Fruit fly (Drosophila melanogaster) whole organism, embryonic: Measurements from ENCODE around the gene CG4854.

ENCODE experiments used
- Aef1 ChIP-seq: fragments of 200-800 bp; sonication (Bioruptor generic); IDR thresholded peaks from 3 replicates; pipeline ENCODE4 v1.3.6; 2022; ENCODE audit warnings: missing biosample characterization, missing genetic modification characterization
- BEAF-32 ChIP-seq: fragments of 200-800 bp; sonication (Bioruptor generic); optimal IDR thresholded peaks from 3 replicates; lab custom pipeline; 2017; ENCODE audit warnings: missing biosample characterization, missing genetic modification characterization, mild to moderate bottlenecking, moderate library complexity, missing genetic modification reagents
- CG10366 ChIP-seq: fragments of 200-800 bp; sonication (Bioruptor generic); IDR thresholded peaks from 2 replicates; pipeline ENCODE4 v1.3.6; 2022; ENCODE audit warnings: missing biosample characterization, missing genetic modification characterization
- CG10654 ChIP-seq: fragments of 200-800 bp; sonication (Bioruptor generic); optimal IDR thresholded peaks from 2 replicates; lab custom pipeline; 2016; ENCODE audit warnings: missing biosample characterization, missing genetic modification characterization
- CG11093 ChIP-seq: fragments of 200-800 bp; sonication (Bioruptor generic); IDR thresholded peaks from 3 replicates; pipeline ENCODE4 v1.3.6; 2022; ENCODE audit warnings: missing biosample characterization, missing genetic modification characterization
- CG12744 ChIP-seq: fragments of 200-800 bp; sonication (Bioruptor generic); optimal IDR thresholded peaks from 2 replicates; lab custom pipeline; 2016; ENCODE audit warnings: missing biosample characterization, missing genetic modification characterization
- CG12769 ChIP-seq: fragments of 200-800 bp; sonication (Bioruptor generic); optimal IDR thresholded peaks from 2 replicates; lab custom pipeline; 2019; ENCODE audit warnings: missing biosample characterization, mild to moderate bottlenecking, missing genetic modification characterization, moderate library complexity
- CG14014 ChIP-seq: fragments of 200-800 bp; sonication (Bioruptor generic); IDR thresholded peaks from 2 replicates; pipeline ENCODE4 v1.3.6; 2022; ENCODE audit warnings: missing biosample characterization, missing genetic modification characterization
- CG14965 ChIP-seq: fragments of 200-800 bp; sonication (Bioruptor generic); optimal IDR thresholded peaks from 2 replicates; lab custom pipeline; 2016; ENCODE audit warnings: missing biosample characterization, missing genetic modification characterization, borderline replicate concordance
- CG15073 ChIP-seq: fragments of 200-800 bp; sonication (Bioruptor generic); optimal IDR thresholded peaks from 2 replicates; lab custom pipeline; 2016; ENCODE audit warnings: missing biosample characterization, missing genetic modification characterization
- CG2712 ChIP-seq: fragments of 200-800 bp; optimal IDR thresholded peaks from 3 replicates; lab custom pipeline; 2019; ENCODE audit warnings: missing biosample characterization, mild to moderate bottlenecking, missing genetic modification characterization, moderate library complexity
- CG3065 ChIP-seq: fragments of 200-800 bp; sonication (Bioruptor generic); optimal IDR thresholded peaks from 2 replicates; lab custom pipeline; 2016; ENCODE audit warnings: missing biosample characterization, missing genetic modification characterization
- CG3281 ChIP-seq: fragments of 200-800 bp; sonication (Bioruptor generic); optimal IDR thresholded peaks from 3 replicates; lab custom pipeline; 2017; ENCODE audit warnings: missing biosample characterization, mild to moderate bottlenecking, missing genetic modification characterization
- CG3847 ChIP-seq: fragments of 200-800 bp; sonication (Bioruptor generic); IDR thresholded peaks from 2 replicates; pipeline ENCODE4 v1.3.6; 2022; ENCODE audit warnings: missing biosample characterization, missing genetic modification characterization
- CG6175 ChIP-seq: fragments of 200-800 bp; sonication (Bioruptor generic); IDR thresholded peaks from 3 replicates; pipeline ENCODE4 v1.3.6; 2022; ENCODE audit warnings: missing biosample characterization, missing genetic modification characterization
- CG6683 ChIP-seq: fragments of 200-800 bp; sonication (Bioruptor generic); optimal IDR thresholded peaks from 2 replicates; lab custom pipeline; 2017; ENCODE audit warnings: missing biosample characterization, mild to moderate bottlenecking, missing genetic modification characterization, missing genetic modification reagents
- CG7786 ChIP-seq: fragments of 200-800 bp; sonication (Bioruptor generic); optimal IDR thresholded peaks from 2 replicates; lab custom pipeline; 2016; ENCODE audit warnings: missing biosample characterization, missing genetic modification characterization
- D19A ChIP-seq: fragments of 200-800 bp; optimal IDR thresholded peaks from 3 replicates; lab custom pipeline; 2019; ENCODE audit warnings: missing biosample characterization, mild to moderate bottlenecking, missing genetic modification characterization, moderate library complexity
- Dbx ChIP-seq: fragments of 200-800 bp; sonication (Bioruptor generic); IDR thresholded peaks from 3 replicates; pipeline ENCODE4 v1.3.6; 2022; ENCODE audit warnings: missing biosample characterization, missing genetic modification characterization
- Dfd ChIP-seq, 2 experiments: fragments of >200 bp; optimal IDR thresholded peaks; 2 replicates each; lab custom pipeline; 2017; ENCODE audit warnings: missing biosample characterization in 2 of 2, missing genetic modification characterization in 2 of 2
- Drgx ChIP-seq: fragments of 200-800 bp; sonication (Bioruptor generic); IDR thresholded peaks from 2 replicates; pipeline ENCODE4 v1.3.6; 2022; ENCODE audit warnings: missing biosample characterization, missing genetic modification characterization
- E2f1 ChIP-seq: fragments of 200-800 bp; sonication (Bioruptor generic); IDR thresholded peaks from 2 replicates; pipeline ENCODE4 v1.3.6; 2022; ENCODE audit warnings: missing biosample characterization, missing genetic modification characterization
- Jarid2 ChIP-seq: fragments of 200-800 bp; sonication (Bioruptor generic); optimal IDR thresholded peaks from 3 replicates; lab custom pipeline; 2017; ENCODE audit warnings: mild to moderate bottlenecking, missing biosample characterization, missing genetic modification reagents, missing genetic modification characterization
- Max ChIP-seq: fragments of 200-800 bp; sonication (Bioruptor generic); optimal IDR thresholded peaks from 2 replicates; lab custom pipeline; 2016; ENCODE audit warnings: missing biosample characterization, mild to moderate bottlenecking, missing genetic modification characterization
- Med ChIP-seq: fragments of 200-800 bp; sonication (Bioruptor generic); peaks from one replicate; lab custom pipeline; 2016; ENCODE audit warnings: missing biosample characterization, missing genetic modification characterization, mild to moderate bottlenecking, inconsistent platforms, moderate library complexity
- Neu2 ChIP-seq: fragments of 200-800 bp; sonication (Bioruptor generic); optimal IDR thresholded peaks from 3 replicates; lab custom pipeline; 2016; ENCODE audit warnings: missing biosample characterization, missing genetic modification characterization, borderline replicate concordance
- Oli ChIP-seq: fragments of 200-800 bp; sonication (Bioruptor generic); optimal IDR thresholded peaks from 2 replicates; lab custom pipeline; 2018; ENCODE audit warnings: missing biosample characterization, mild to moderate bottlenecking, missing genetic modification characterization, moderate library complexity
- Optix ChIP-seq: fragments of 200-800 bp; sonication (Bioruptor generic); IDR thresholded peaks from 3 replicates; pipeline ENCODE4 v1.3.6; 2022; ENCODE audit warnings: missing biosample characterization, missing genetic modification characterization
- Ptx1 ChIP-seq: fragments of 200-800 bp; sonication (Bioruptor generic); IDR thresholded peaks from 2 replicates; pipeline ENCODE4 v1.3.6; 2022; ENCODE audit warnings: missing biosample characterization, missing genetic modification characterization
- Stat92E ChIP-seq, 3 experiments: fragments of >200 bp in 2 of 3; fragments of 200-800 bp in 1 of 3; sonication (Bioruptor generic) in 1 of 3; optimal IDR thresholded peaks; 2 replicates each; lab custom pipeline; 2017 to 2019; ENCODE audit warnings: missing biosample characterization in 3 of 3, missing genetic modification characterization in 3 of 3, mild to moderate bottlenecking in 1 of 3, moderate library complexity in 1 of 3
- Tbp ChIP-seq: fragments of >200 bp; optimal IDR thresholded peaks from 2 replicates; lab custom pipeline; 2018; ENCODE audit warnings: missing biosample characterization, missing genetic modification characterization
- al ChIP-seq: fragments of 200-800 bp; sonication (Bioruptor generic); IDR thresholded peaks from 2 replicates; pipeline ENCODE4 v1.3.6; 2022; ENCODE audit warnings: missing biosample characterization, missing genetic modification characterization
- bsh ChIP-seq, 2 experiments: fragments of 200-800 bp; sonication (Bioruptor generic); optimal IDR thresholded peaks; 2 replicates each; lab custom pipeline; 2017 to 2018; ENCODE audit warnings: mild to moderate bottlenecking in 2 of 2, missing biosample characterization in 2 of 2, missing genetic modification characterization in 2 of 2, moderate library complexity in 1 of 2
- cwo ChIP-seq: fragments of 200-800 bp; sonication (Bioruptor generic); optimal IDR thresholded peaks from 3 replicates; lab custom pipeline; 2017; ENCODE audit warnings: missing biosample characterization, missing genetic modification characterization, mild to moderate bottlenecking, moderate library complexity, missing genetic modification reagents
- dm ChIP-seq: fragments of 200-800 bp; sonication (Bioruptor generic); optimal IDR thresholded peaks from 3 replicates; lab custom pipeline; 2016; ENCODE audit warnings: missing biosample characterization, missing genetic modification characterization
- dmrt11E ChIP-seq: fragments of 200-800 bp; sonication (Bioruptor generic); optimal IDR thresholded peaks from 3 replicates; lab custom pipeline; 2018; ENCODE audit warnings: missing biosample characterization, mild to moderate bottlenecking, missing genetic modification characterization, moderate library complexity
- fd96Cb ChIP-seq: fragments of 200-800 bp; sonication (Bioruptor generic); optimal IDR thresholded peaks from 2 replicates; lab custom pipeline; 2018; ENCODE audit warnings: missing biosample characterization, mild to moderate bottlenecking, missing genetic modification characterization, moderate library complexity
- gsb ChIP-seq: fragments of 200-800 bp; sonication (Bioruptor generic); IDR thresholded peaks from 2 replicates; pipeline ENCODE4 v1.3.6; 2022; ENCODE audit warnings: missing biosample characterization, missing genetic modification characterization
- h ChIP-seq: fragments of >200 bp; optimal IDR thresholded peaks from 2 replicates; lab custom pipeline; 2017
- her ChIP-seq: fragments of 200-800 bp; sonication (Bioruptor generic); optimal IDR thresholded peaks from 2 replicates; lab custom pipeline; 2016; ENCODE audit warnings: missing biosample characterization, missing genetic modification characterization
- nerfin-1 ChIP-seq: fragments of 200-800 bp; sonication (Bioruptor generic); optimal IDR thresholded peaks from 3 replicates; lab custom pipeline; 2019; ENCODE audit warnings: missing biosample characterization, mild to moderate bottlenecking, missing genetic modification characterization, moderate library complexity
- psq ChIP-seq: fragments of 200-800 bp; sonication (Bioruptor generic); optimal IDR thresholded peaks from 2 replicates; lab custom pipeline; 2017; ENCODE audit warnings: missing biosample characterization, missing genetic modification characterization
- pzg ChIP-seq: fragments of 200-800 bp; sonication (Bioruptor generic); optimal IDR thresholded peaks from 3 replicates; lab custom pipeline; 2018; ENCODE audit warnings: missing biosample characterization, mild to moderate bottlenecking, missing genetic modification characterization, moderate library complexity
- rib ChIP-seq: fragments of 200-800 bp; sonication (Bioruptor generic); IDR thresholded peaks from 2 replicates; pipeline ENCODE4 v1.3.6; 2022; ENCODE audit warnings: missing biosample characterization, missing genetic modification characterization
- salm ChIP-seq: fragments of 200-800 bp; sonication (Bioruptor generic); optimal IDR thresholded peaks from 2 replicates; lab custom pipeline; 2018; ENCODE audit warnings: missing biosample characterization, mild to moderate bottlenecking, missing genetic modification characterization
- sd ChIP-seq: fragments of 200-800 bp; sonication (Bioruptor generic); optimal IDR thresholded peaks from 3 replicates; lab custom pipeline; 2018; ENCODE audit warnings: missing biosample characterization, mild to moderate bottlenecking, missing genetic modification characterization, moderate library complexity
- sens-2 ChIP-seq: fragments of 200-800 bp; sonication (Bioruptor generic); IDR thresholded peaks from 2 replicates; pipeline ENCODE4 v1.3.6; 2022; ENCODE audit warnings: missing biosample characterization, missing genetic modification characterization
- sr ChIP-seq: fragments of 200-800 bp; sonication (Bioruptor generic); IDR thresholded peaks from 3 replicates; pipeline ENCODE4 v1.3.6; 2022; ENCODE audit warnings: missing biosample characterization, missing genetic modification characterization
- tin ChIP-seq: fragments of 200-800 bp; sonication (Bioruptor generic); optimal IDR thresholded peaks from 3 replicates; lab custom pipeline; 2016; ENCODE audit warnings: missing biosample characterization, missing genetic modification characterization
- wdn ChIP-seq: fragments of 200-800 bp; sonication (Bioruptor generic); IDR thresholded peaks from 2 replicates; pipeline ENCODE4 v1.3.6; 2022; ENCODE audit warnings: missing biosample characterization, missing genetic modification characterization
- zf30C ChIP-seq: fragments of 200-800 bp; sonication (Bioruptor generic); optimal IDR thresholded peaks from 3 replicates; lab custom pipeline; 2018; ENCODE audit warnings: missing biosample characterization, mild to moderate bottlenecking, missing genetic modification characterization

Gene CG4854

dm6 chr3R:20001595-20001997 is 26.3 kb upstream of the CG4854 start (continued):
- TF ChIP-seq CG14965 (no peak), psq (GFP tag; lab: Kevin White, UChicago) (no peak), Drgx (GFP tag; lab: Robert Waterston, UW) (no peak), Dbx (GFP tag; lab: Robert Waterston, UW) (no peak), h (lab: Kevin White, UChicago) (no peak), CG11093 (GFP tag; lab: Robert Waterston, UW) (no peak), CG3847 (no peak), dm (GFP tag; lab: Kevin White, UChicago) (no peak), wdn (GFP tag; lab: Robert Waterston, UW) (no peak), salm (tag; lab: Kevin White, UChicago) (no peak), Optix (GFP tag; lab: Robert Waterston, UW) (no peak), CG6683 (GFP tag; lab: Kevin White, UChicago) (no peak), CG2712 (tag; lab: Kevin White, UChicago) (peak; percentile 42), cwo (GFP tag; lab: Kevin White, UChicago) (no peak), her (GFP tag; lab: Kevin White, UChicago) (no peak)

dm6 chr3R:20004697-20005096 is 23.2 kb upstream of the CG4854 start:
- TF ChIP-seq sr (GFP tag; lab: Robert Waterston, UW) (peak; percentile 31; the same call in 1 of the 3 replicates), CG3065 (peak; percentile 15), Dfd (GFP tag; optimal IDR thresholded peaks at IDR 0.05; lab: Kevin White, UChicago) (no peak), al (GFP tag; lab: Robert Waterston, UW) (no peak), CG12744 (no peak), Max (no peak), CG15073 (GFP tag; lab: Kevin White, UChicago) (no peak), pzg (GFP tag; lab: Kevin White, UChicago) (no peak), Stat92E (GFP tag; optimal IDR thresholded peaks at IDR 0.05; lab: Kevin White, UChicago) (no peak), E2f1 (GFP tag; lab: Robert Waterston, UW) (no peak), CG12769 (tag; lab: Kevin White, UChicago) (peak; percentile 62), CG3847 (no peak), sens-2 (GFP tag; lab: Robert Waterston, UW) (no peak), Med (peak; percentile 79), zf30C (GFP tag; lab: Kevin White, UChicago) (no peak), tin (GFP tag; lab: Kevin White, UChicago) (no peak), CG6683 (GFP tag; lab: Kevin White, UChicago) (no peak), CG7786 (no peak), nerfin-1 (tag; lab: Kevin White, UChicago) (no peak), Aef1 (no peak), dmrt11E (tag; lab: Kevin White, UChicago) (no peak), Tbp (no peak), D19A (no peak), Neu2 (GFP tag; lab: Kevin White, UChicago) (no peak), rib (no peak), CG10366 (GFP tag; lab: Robert Waterston, UW) (no peak), CG6175 (no peak), CG14014 (no peak), CG10654 (GFP tag; lab: Kevin White, UChicago) (no peak), fd96Cb (tag; lab: Kevin White, UChicago) (no peak), her (GFP tag; lab: Kevin White, UChicago) (no peak), Ptx1 (GFP tag; lab: Robert Waterston, UW) (no peak), BEAF-32 (no peak), bsh (GFP tag; optimal IDR thresholded peaks at IDR 0.05; lab: Kevin White, UChicago) (no peak), sd (peak; percentile 69), Oli (tag; lab: Kevin White, UChicago) (no peak), cwo (GFP tag; lab: Kevin White, UChicago) (peak; percentile 36), gsb (GFP tag; lab: Robert Waterston, UW) (no peak), CG3281 (GFP tag; lab: Kevin White, UChicago) (no peak), Jarid2 (GFP tag; lab: Kevin White, UChicago) (no peak)
